Fruit fly (Drosophila melanogaster) whole organism, embryonic: Measurements from ENCODE around the gene CG17839.
A peak's percentile ranks its signal among the peaks of the same experiment; 100 is the strongest.

ENCODE experiments used
- Antp ChIP-seq: fragments of 200-800 bp; sonication (Bioruptor generic); optimal IDR thresholded peaks from 3 replicates; lab custom pipeline; 2016; ENCODE audit warnings: missing biosample characterization, missing genetic modification characterization
- Asciz ChIP-seq: fragments of 200-800 bp; sonication (Bioruptor generic); optimal IDR thresholded peaks from 2 replicates; lab custom pipeline; 2017; ENCODE audit warnings: missing biosample characterization, mild to moderate bottlenecking, missing genetic modification characterization, missing genetic modification reagents
- CG11247 ChIP-seq: fragments of 200-800 bp; sonication (Bioruptor generic); IDR thresholded peaks from 2 replicates; pipeline ENCODE4 v1.3.6; 2022; ENCODE audit warnings: missing biosample characterization, missing genetic modification characterization
- CG11398 ChIP-seq: fragments of 200-800 bp; sonication (Bioruptor generic); optimal IDR thresholded peaks from 2 replicates; lab custom pipeline; 2016; ENCODE audit warnings: missing biosample characterization, missing genetic modification characterization
- CG12299 ChIP-seq: fragments of 200-800 bp; sonication (Bioruptor generic); optimal IDR thresholded peaks from 2 replicates; lab custom pipeline; 2018; ENCODE audit warnings: missing biosample characterization, mild to moderate bottlenecking, missing genetic modification characterization
- CG12391 ChIP-seq: fragments of 200-800 bp; sonication (Bioruptor generic); optimal IDR thresholded peaks from 3 replicates; lab custom pipeline; 2018; ENCODE audit warnings: missing biosample characterization, mild to moderate bottlenecking, missing genetic modification characterization, moderate library complexity
- CG12744 ChIP-seq: fragments of 200-800 bp; sonication (Bioruptor generic); optimal IDR thresholded peaks from 2 replicates; lab custom pipeline; 2016; ENCODE audit warnings: missing biosample characterization, missing genetic modification characterization
- CG13123 ChIP-seq: fragments of 200-800 bp; sonication (Bioruptor generic); optimal IDR thresholded peaks from 2 replicates; lab custom pipeline; 2016; ENCODE audit warnings: missing biosample characterization, missing genetic modification characterization
- CG15601 ChIP-seq: fragments of 200-800 bp; sonication (Bioruptor generic); optimal IDR thresholded peaks from 3 replicates; lab custom pipeline; 2019; ENCODE audit warnings: missing biosample characterization, mild to moderate bottlenecking, missing genetic modification characterization, moderate library complexity
- CG18619 ChIP-seq: fragments of 200-800 bp; sonication (Bioruptor generic); optimal IDR thresholded peaks from 3 replicates; lab custom pipeline; 2017; ENCODE audit warnings: missing biosample characterization, mild to moderate bottlenecking, missing genetic modification characterization
- CG2199 ChIP-seq: fragments of 200-800 bp; sonication (Bioruptor generic); IDR thresholded peaks from 3 replicates; pipeline ENCODE4 v1.3.6; 2022; ENCODE audit warnings: missing biosample characterization, missing genetic modification characterization
- CG32532 ChIP-seq: fragments of 200-800 bp; sonication (Bioruptor generic); IDR thresholded peaks from 2 replicates; pipeline ENCODE4 v1.3.6; 2022; ENCODE audit warnings: missing biosample characterization, missing genetic modification characterization
- CG3407 ChIP-seq: fragments of 200-800 bp; sonication (Bioruptor generic); optimal IDR thresholded peaks from 2 replicates; lab custom pipeline; 2018; ENCODE audit warnings: missing biosample characterization, mild to moderate bottlenecking, missing genetic modification characterization
- CG34422 ChIP-seq: fragments of 200-800 bp; sonication (Bioruptor generic); IDR thresholded peaks from 3 replicates; pipeline ENCODE4 v1.3.6; 2022; ENCODE audit warnings: missing biosample characterization, missing genetic modification characterization
- Chrac-16 ChIP-seq: fragments of 200-800 bp; sonication (Bioruptor generic); optimal IDR thresholded peaks from 3 replicates; lab custom pipeline; 2016; ENCODE audit warnings: missing biosample characterization, missing genetic modification characterization
- D19B ChIP-seq: fragments of 200-800 bp; sonication (Bioruptor generic); optimal IDR thresholded peaks from 2 replicates; lab custom pipeline; 2017; ENCODE audit warnings: missing biosample characterization, mild to moderate bottlenecking, missing genetic modification characterization
- Dip3 ChIP-seq: fragments of 200-800 bp; sonication (Bioruptor generic); optimal IDR thresholded peaks from 3 replicates; lab custom pipeline; 2016; ENCODE audit warnings: missing biosample characterization, missing genetic modification characterization
- HmgZ ChIP-seq: fragments of 200-800 bp; sonication (Bioruptor generic); optimal IDR thresholded peaks from 2 replicates; lab custom pipeline; 2018; ENCODE audit warnings: missing biosample characterization, mild to moderate bottlenecking, missing genetic modification characterization
- Hmr ChIP-seq: fragments of 200-800 bp; sonication (Bioruptor generic); optimal IDR thresholded peaks from 3 replicates; lab custom pipeline; 2017; ENCODE audit warnings: mild to moderate bottlenecking, missing biosample characterization, missing genetic modification reagents, missing genetic modification characterization
- Hr3 ChIP-seq: fragments of 200-800 bp; sonication (Bioruptor generic); optimal IDR thresholded peaks from 3 replicates; lab custom pipeline; 2016; ENCODE audit warnings: missing biosample characterization, missing genetic modification characterization
- Hr78 ChIP-seq, 2 experiments: fragments of 200-800 bp in 1 of 2; fragments of >200 bp in 1 of 2; sonication (Bioruptor generic) in 1 of 2; optimal IDR thresholded peaks; 2 replicates each; lab custom pipeline; 2017 to 2019; ENCODE audit warnings: missing biosample characterization in 2 of 2, missing genetic modification characterization in 2 of 2, mild to moderate bottlenecking in 1 of 2, moderate library complexity in 1 of 2
- MTF-1 ChIP-seq: fragments of 200-800 bp; sonication (Bioruptor generic); optimal IDR thresholded peaks from 2 replicates; lab custom pipeline; 2018; ENCODE audit warnings: missing biosample characterization, mild to moderate bottlenecking, missing genetic modification characterization, borderline replicate concordance
- NC2α ChIP-seq: fragments of 200-800 bp; sonication (Bioruptor generic); optimal IDR thresholded peaks from 2 replicates; lab custom pipeline; 2016; ENCODE audit warnings: missing biosample characterization, missing genetic modification characterization
- Oli ChIP-seq: fragments of 200-800 bp; sonication (Bioruptor generic); optimal IDR thresholded peaks from 2 replicates; lab custom pipeline; 2018; ENCODE audit warnings: missing biosample characterization, mild to moderate bottlenecking, missing genetic modification characterization, moderate library complexity
- Stat92E ChIP-seq, 3 experiments: fragments of >200 bp in 2 of 3; fragments of 200-800 bp in 1 of 3; sonication (Bioruptor generic) in 1 of 3; optimal IDR thresholded peaks; 2 replicates each; lab custom pipeline; 2017 to 2019; ENCODE audit warnings: missing biosample characterization in 3 of 3, missing genetic modification characterization in 3 of 3, mild to moderate bottlenecking in 1 of 3, moderate library complexity in 1 of 3
- ara ChIP-seq: fragments of 200-800 bp; sonication (Bioruptor generic); IDR thresholded peaks from 2 replicates; pipeline ENCODE4 v1.3.6; 2022; ENCODE audit warnings: missing biosample characterization, missing genetic modification characterization
- cad ChIP-seq: fragments of >200 bp; optimal IDR thresholded peaks from 2 replicates; lab custom pipeline; 2017; ENCODE audit warnings: missing biosample characterization, missing genetic modification characterization
- chinmo ChIP-seq: fragments of 200-800 bp; sonication (Bioruptor generic); IDR thresholded peaks from 4 replicates; pipeline ENCODE4 v1.3.6; 2022; ENCODE audit warnings: missing biosample characterization, missing genetic modification characterization; ENCODE audit not compliant: partially characterized antibody
- crc ChIP-seq: fragments of 200-800 bp; sonication (Bioruptor generic); optimal IDR thresholded peaks from 2 replicates; lab custom pipeline; 2016; ENCODE audit warnings: missing biosample characterization, missing genetic modification characterization
- crp ChIP-seq, 2 experiments: fragments of 200-800 bp; sonication (Bioruptor generic); optimal IDR thresholded peaks; 2 replicates in 1 of 2; 3 replicates in 1 of 2; lab custom pipeline; 2017; ENCODE audit warnings: missing biosample characterization in 2 of 2, missing genetic modification characterization in 2 of 2, mild to moderate bottlenecking in 1 of 2, moderate library complexity in 1 of 2
- dpn ChIP-seq, 2 experiments: fragments of 200-800 bp; sonication (Bioruptor generic); optimal IDR thresholded peaks; 3 replicates each; lab custom pipeline; 2016; ENCODE audit warnings: missing biosample characterization in 2 of 2, missing genetic modification characterization in 2 of 2
- fd102C ChIP-seq: fragments of 200-800 bp; sonication (Bioruptor generic); optimal IDR thresholded peaks from 2 replicates; lab custom pipeline; 2018; ENCODE audit warnings: missing biosample characterization, mild to moderate bottlenecking, missing genetic modification characterization, moderate library complexity
- fd96Cb ChIP-seq: fragments of 200-800 bp; sonication (Bioruptor generic); optimal IDR thresholded peaks from 2 replicates; lab custom pipeline; 2018; ENCODE audit warnings: missing biosample characterization, mild to moderate bottlenecking, missing genetic modification characterization, moderate library complexity
- hkb ChIP-seq, 2 experiments: fragments of 200-800 bp in 1 of 2; fragments of >200 bp in 1 of 2; sonication (Bioruptor generic) in 1 of 2; IDR thresholded peaks in 1 of 2; optimal IDR thresholded peaks in 1 of 2; 2 replicates each; pipeline versions ENCODE4 v1.3.6 to Lab custom; 2017 to 2022; ENCODE audit warnings: missing biosample characterization in 1 of 2, missing genetic modification characterization in 1 of 2
- lov ChIP-seq, 2 experiments: fragments of 200-800 bp in 1 of 2; fragments of >200 bp in 1 of 2; sonication (Bioruptor generic) in 1 of 2; IDR thresholded peaks in 1 of 2; optimal IDR thresholded peaks in 1 of 2; 2 replicates in 1 of 2; 3 replicates in 1 of 2; pipeline versions ENCODE4 v1.3.6 to Lab custom; 2017 to 2022; ENCODE audit warnings: missing biosample characterization in 1 of 2, missing genetic modification characterization in 1 of 2
- nerfin-1 ChIP-seq: fragments of 200-800 bp; sonication (Bioruptor generic); optimal IDR thresholded peaks from 3 replicates; lab custom pipeline; 2019; ENCODE audit warnings: missing biosample characterization, mild to moderate bottlenecking, missing genetic modification characterization, moderate library complexity
- nom ChIP-seq: fragments of 200-800 bp; sonication (Bioruptor generic); optimal IDR thresholded peaks from 2 replicates; lab custom pipeline; 2017; ENCODE audit warnings: missing biosample characterization, missing genetic modification characterization, mild to moderate bottlenecking, moderate library complexity, missing genetic modification reagents
- odd ChIP-seq: fragments of 200-800 bp; sonication (Bioruptor generic); optimal IDR thresholded peaks from 2 replicates; lab custom pipeline; 2017; ENCODE audit warnings: missing biosample characterization, mild to moderate bottlenecking, missing genetic modification characterization
- onecut ChIP-seq: fragments of 200-800 bp; sonication (Bioruptor generic); IDR thresholded peaks from 2 replicates; pipeline ENCODE4 v1.3.6; 2022; ENCODE audit warnings: missing biosample characterization, missing genetic modification characterization
- pan ChIP-seq, 4 experiments: fragments of >200 bp in 3 of 4; fragments of 200-800 bp in 1 of 4; sonication (Bioruptor generic) in 1 of 4; optimal IDR thresholded peaks in 3 of 4; IDR thresholded peaks in 1 of 4; 2 replicates each; pipeline versions ENCODE4 v1.3.6 to Lab custom; 2017 to 2022; ENCODE audit warnings: missing biosample characterization in 2 of 4, missing genetic modification characterization in 2 of 4, mixed read lengths in 1 of 4
- pita ChIP-seq: fragments of 200-800 bp; sonication (Bioruptor generic); optimal IDR thresholded peaks from 2 replicates; lab custom pipeline; 2017; ENCODE audit warnings: missing biosample characterization, mild to moderate bottlenecking, missing genetic modification characterization
- slbo ChIP-seq: fragments of 200-800 bp; sonication (Bioruptor generic); IDR thresholded peaks from 2 replicates; pipeline ENCODE4 v1.3.6; 2022; ENCODE audit warnings: missing biosample characterization, missing genetic modification characterization
- z ChIP-seq: fragments of 200-800 bp; sonication (Bioruptor generic); IDR thresholded peaks from 3 replicates; pipeline ENCODE4 v1.3.6; 2022; ENCODE audit warnings: missing biosample characterization, missing genetic modification characterization
- zen2 ChIP-seq: fragments of 200-800 bp; sonication (Bioruptor generic); IDR thresholded peaks from 3 replicates; pipeline ENCODE4 v1.3.6; 2022; ENCODE audit warnings: missing biosample characterization, missing genetic modification characterization; ENCODE audit not compliant: partially characterized antibody

The CG17839 gene

DNA sequence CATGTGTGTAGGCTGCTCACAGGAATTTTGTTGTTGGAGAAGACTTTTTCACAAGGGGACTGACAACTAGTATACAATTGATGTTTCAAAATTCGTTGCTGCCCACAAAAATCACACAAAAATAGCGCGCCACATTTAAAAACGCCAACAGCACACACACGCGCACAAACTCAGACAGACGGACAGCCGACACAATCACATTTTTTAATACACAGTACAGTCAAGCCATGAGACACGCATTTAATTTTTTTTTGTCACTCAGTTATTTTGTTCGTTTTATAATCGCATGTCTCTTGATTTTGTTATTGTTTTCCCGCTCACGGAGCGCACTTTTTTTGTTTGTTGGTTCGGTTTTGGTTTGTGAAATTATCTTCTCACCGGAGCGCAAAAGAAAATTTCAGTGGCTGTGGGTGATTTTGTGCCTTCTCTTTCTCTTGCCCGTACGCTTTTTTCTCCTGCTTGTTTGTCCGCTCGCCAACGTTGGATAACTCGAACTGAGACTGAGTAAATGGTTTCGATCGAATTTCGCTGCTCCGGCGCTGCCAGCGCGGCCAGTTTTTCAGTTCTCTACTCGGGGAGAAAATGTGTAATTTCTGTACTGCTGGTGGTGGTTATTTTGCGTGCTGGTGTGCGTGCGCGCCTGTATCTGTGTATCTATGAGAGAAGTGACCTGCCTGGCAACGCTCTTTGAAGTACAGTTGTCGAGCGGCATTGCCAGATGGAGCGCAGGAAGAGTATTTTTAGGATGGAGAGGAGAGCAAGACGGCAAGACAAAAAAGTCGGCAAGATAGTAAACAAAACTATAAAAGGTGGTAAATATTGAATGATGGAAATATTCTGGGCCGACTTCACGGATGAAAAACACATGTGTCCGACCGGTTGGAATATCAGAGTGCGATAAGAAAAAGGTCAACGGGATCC lies 47.2 kb upstream of the CG17839 start, which contains the start of gene CG42507 (continued):
- TF ChIP-seq crc (GFP tag; lab: Kevin White, UChicago), result no peak
- 0 out of 3 replicates have a peak, but pooled peaks have one; percentile 51 for TF ChIP-seq zen2 (GFP tag; lab: Robert Waterston, UW)
- peak; percentile 4 for TF ChIP-seq CG12391 (tag; lab: Kevin White, UChicago)
- peak; percentile 72 for TF ChIP-seq MTF-1
- TF ChIP-seq CG32532 (GFP tag; lab: Robert Waterston, UW), result peak; percentile 45; the same call in 1 of the 2 replicates
- peak; percentile 9 for TF ChIP-seq HmgZ (tag; lab: Kevin White, UChicago)
- TF ChIP-seq lov (optimal IDR thresholded peaks at IDR 0.05; lab: Kevin White, UChicago), result no peak
- TF ChIP-seq lov (GFP tag; IDR thresholded peaks at IDR 0.05; lab: Robert Waterston, UW), result 0 out of 3 replicates have a peak, but pooled peaks have one; percentile 29
- TF ChIP-seq chinmo (GFP tag; lab: Robert Waterston, UW), result peak; percentile 68; the same call in 2 of the 4 replicates
- no peak for TF ChIP-seq nerfin-1 (tag; lab: Kevin White, UChicago)
- TF ChIP-seq Stat92E (GFP tag; optimal IDR thresholded peaks at IDR 0.05; lab: Kevin White, UChicago), result no peak
- peak; percentile 34 for TF ChIP-seq CG12744 (GFP tag; lab: Kevin White, UChicago)
- peak; percentile 14 for TF ChIP-seq CG11398 (GFP tag; lab: Kevin White, UChicago)
- TF ChIP-seq D19B, result no peak
- TF ChIP-seq CG11247 (GFP tag; lab: Robert Waterston, UW), result 0 out of 2 replicates have a peak, but pooled peaks have one; percentile 25
- peak; percentile 3 for TF ChIP-seq Dip3 (GFP tag; lab: Kevin White, UChicago)
- TF ChIP-seq Oli (tag; lab: Kevin White, UChicago), result no peak
- peak; percentile 65 for TF ChIP-seq nom (GFP tag; lab: Kevin White, UChicago)
- peak; percentile 41; the same call in 1 of the 3 replicates for TF ChIP-seq CG34422
- TF ChIP-seq Antp (GFP tag; lab: Kevin White, UChicago), result no peak
- peak; percentile 24 for TF ChIP-seq odd (GFP tag; lab: Kevin White, UChicago)
- no peak for TF ChIP-seq Chrac-16 (GFP tag; lab: Kevin White, UChicago)
- TF ChIP-seq CG15601 (tag; lab: Kevin White, UChicago), result peak; percentile 50
- TF ChIP-seq fd96Cb (tag; lab: Kevin White, UChicago), result no peak
- TF ChIP-seq ara (GFP tag; lab: Robert Waterston, UW), result peak; percentile 50
- TF ChIP-seq Asciz (GFP tag; lab: Kevin White, UChicago), result peak; percentile 72
- peak; percentile 73; the same call in 2 of the 3 replicates for TF ChIP-seq CG2199 (GFP tag; lab: Robert Waterston, UW)
- TF ChIP-seq crp (GFP tag; optimal IDR thresholded peaks at IDR 0.05; lab: Kevin White, UChicago), result peak in 1 of 2 experiments; percentile 12
- peak in 1 of 2 experiments; percentile 15 for TF ChIP-seq dpn (GFP tag; optimal IDR thresholded peaks at IDR 0.05; lab: Kevin White, UChicago)
- no peak for TF ChIP-seq slbo (GFP tag; lab: Robert Waterston, UW)
- TF ChIP-seq CG3407 (GFP tag; lab: Kevin White, UChicago), result no peak
- no peak for TF ChIP-seq Hr3 (GFP tag; lab: Kevin White, UChicago)
- peak; percentile 49 for TF ChIP-seq Hmr (GFP tag; lab: Kevin White, UChicago)
- TF ChIP-seq CG12299 (tag; lab: Kevin White, UChicago), result no peak
- peak; percentile 74 for TF ChIP-seq fd102C (GFP tag; lab: Kevin White, UChicago)
- TF ChIP-seq z (GFP tag; lab: Robert Waterston, UW), result peak; percentile 86
- TF ChIP-seq Hr78 (GFP tag; optimal IDR thresholded peaks at IDR 0.05; lab: Kevin White, UChicago), result peak in 1 of 2 experiments; percentile 40
- peak; percentile 72 for TF ChIP-seq onecut (GFP tag; lab: Robert Waterston, UW)
- TF ChIP-seq pan (optimal IDR thresholded peaks at IDR 0.05; lab: Kevin White, UChicago), result no peak
- TF ChIP-seq pan (GFP tag; optimal IDR thresholded peaks at IDR 0.05 in 1 of 2, IDR thresholded peaks at IDR 0.05 in 1 of 2), result peak in 1 of 2 experiments; percentile 41
- TF ChIP-seq CG18619 (GFP tag; lab: Kevin White, UChicago), result peak; percentile 66
- TF ChIP-seq pita (GFP tag; lab: Kevin White, UChicago), result no peak
- no peak for TF ChIP-seq NC2α
- no peak for TF ChIP-seq hkb (optimal IDR thresholded peaks at IDR 0.05; lab: Kevin White, UChicago)
- peak; percentile 32; the same call in 1 of the 2 replicates for TF ChIP-seq hkb (GFP tag; IDR thresholded peaks at IDR 0.05; lab: Robert Waterston, UW)
- no peak for TF ChIP-seq CG13123 (GFP tag; lab: Kevin White, UChicago)
- TF ChIP-seq cad, result no peak
